Fruit fly (Drosophila melanogaster) whole organism, embryonic: ENCODE measurements around the gene CG32147.
A peak's percentile ranks its signal among the peaks of the same experiment; 100 is the strongest.

Experiments used
- Aef1 ChIP-seq: fragments of 200-800 bp; sonication (Bioruptor generic); IDR thresholded peaks from 3 replicates; pipeline ENCODE4 v1.3.6; 2022; ENCODE audit warnings: missing biosample characterization, missing genetic modification characterization
- Atf6 ChIP-seq: fragments of 200-800 bp; sonication (Bioruptor generic); IDR thresholded peaks from 2 replicates; pipeline ENCODE4 v1.3.6; 2022; ENCODE audit warnings: missing biosample characterization, missing genetic modification characterization
- CG10543 ChIP-seq: fragments of 200-800 bp; sonication (Bioruptor generic); optimal IDR thresholded peaks from 3 replicates; lab custom pipeline; 2017; ENCODE audit warnings: missing biosample characterization, mild to moderate bottlenecking, missing genetic modification characterization, moderate library complexity
- CG11560 ChIP-seq: fragments of 200-800 bp; sonication (Bioruptor generic); IDR thresholded peaks from 3 replicates; pipeline ENCODE4 v1.3.6; 2022; ENCODE audit warnings: missing biosample characterization, missing genetic modification characterization
- CG12155 ChIP-seq: fragments of 200-800 bp; sonication (Bioruptor generic); optimal IDR thresholded peaks from 3 replicates; lab custom pipeline; 2016; ENCODE audit warnings: missing biosample characterization, missing genetic modification characterization
- CG13894 ChIP-seq: fragments of 200-800 bp; sonication (Bioruptor generic); optimal IDR thresholded peaks from 3 replicates; lab custom pipeline; 2018; ENCODE audit warnings: missing biosample characterization, mild to moderate bottlenecking, missing genetic modification characterization, moderate library complexity
- CG1529 ChIP-seq: fragments of 200-800 bp; sonication (Bioruptor generic); optimal IDR thresholded peaks from 3 replicates; lab custom pipeline; 2018; ENCODE audit warnings: missing biosample characterization, missing genetic modification characterization
- CG1603 ChIP-seq: fragments of 200-800 bp; sonication (Bioruptor generic); optimal IDR thresholded peaks from 2 replicates; lab custom pipeline; 2019; ENCODE audit warnings: missing biosample characterization, mild to moderate bottlenecking, missing genetic modification characterization, moderate library complexity
- CG18619 ChIP-seq: fragments of 200-800 bp; sonication (Bioruptor generic); optimal IDR thresholded peaks from 3 replicates; lab custom pipeline; 2017; ENCODE audit warnings: missing biosample characterization, mild to moderate bottlenecking, missing genetic modification characterization
- CG33557 ChIP-seq: fragments of 200-800 bp; sonication (Bioruptor generic); optimal IDR thresholded peaks from 2 replicates; lab custom pipeline; 2019; ENCODE audit warnings: missing biosample characterization, mild to moderate bottlenecking, missing genetic modification characterization, moderate library complexity
- CG3407 ChIP-seq: fragments of 200-800 bp; sonication (Bioruptor generic); optimal IDR thresholded peaks from 2 replicates; lab custom pipeline; 2018; ENCODE audit warnings: missing biosample characterization, mild to moderate bottlenecking, missing genetic modification characterization
- CG34224 ChIP-seq: fragments of 200-800 bp; sonication (Bioruptor generic); IDR thresholded peaks from 3 replicates; pipeline ENCODE4 v1.3.6; 2022; ENCODE audit warnings: missing biosample characterization, missing genetic modification characterization; ENCODE audit not compliant: partially characterized antibody
- CG4820 ChIP-seq: fragments of 200-800 bp; sonication (Bioruptor generic); optimal IDR thresholded peaks from 3 replicates; lab custom pipeline; 2016; ENCODE audit warnings: missing biosample characterization, missing genetic modification characterization
- CG4854 ChIP-seq: fragments of 200-800 bp; sonication (Bioruptor generic); optimal IDR thresholded peaks from 2 replicates; lab custom pipeline; 2016; ENCODE audit warnings: missing biosample characterization, missing genetic modification characterization, inconsistent platforms
- CG7786 ChIP-seq: fragments of 200-800 bp; sonication (Bioruptor generic); optimal IDR thresholded peaks from 2 replicates; lab custom pipeline; 2016; ENCODE audit warnings: missing biosample characterization, missing genetic modification characterization
- CG9609 ChIP-seq: fragments of 200-800 bp; sonication (Bioruptor generic); optimal IDR thresholded peaks from 3 replicates; lab custom pipeline; 2016; ENCODE audit warnings: missing biosample characterization, missing genetic modification characterization
- CG9797 ChIP-seq: fragments of 200-800 bp; sonication (Bioruptor generic); optimal IDR thresholded peaks from 3 replicates; lab custom pipeline; 2018; ENCODE audit warnings: missing biosample characterization, mild to moderate bottlenecking, missing genetic modification characterization
- CkIIα-i1 ChIP-seq: fragments of 200-800 bp; sonication (Bioruptor generic); IDR thresholded peaks from 2 replicates; pipeline ENCODE4 v1.3.6; 2022; ENCODE audit warnings: missing biosample characterization, missing genetic modification characterization
- D19A ChIP-seq: fragments of 200-800 bp; optimal IDR thresholded peaks from 3 replicates; lab custom pipeline; 2019; ENCODE audit warnings: missing biosample characterization, mild to moderate bottlenecking, missing genetic modification characterization, moderate library complexity
- Elba2 ChIP-seq: fragments of 200-800 bp; sonication (Bioruptor generic); optimal IDR thresholded peaks from 3 replicates; lab custom pipeline; 2016; ENCODE audit warnings: missing biosample characterization, missing genetic modification characterization
- Lpt ChIP-seq: fragments of >200 bp; optimal IDR thresholded peaks from 2 replicates; lab custom pipeline; 2018; ENCODE audit warnings: missing biosample characterization, missing genetic modification characterization
- MBD-R2 ChIP-seq: fragments of 200-800 bp; sonication (Bioruptor generic); IDR thresholded peaks from 2 replicates; pipeline ENCODE4 v1.3.6; 2022; ENCODE audit warnings: missing biosample characterization, missing genetic modification characterization
- Mrtf ChIP-seq: fragments of 200-800 bp; sonication (Bioruptor generic); IDR thresholded peaks from 3 replicates; pipeline ENCODE4 v1.3.6; 2022; ENCODE audit warnings: missing biosample characterization, missing genetic modification characterization
- Optix ChIP-seq: fragments of 200-800 bp; sonication (Bioruptor generic); IDR thresholded peaks from 3 replicates; pipeline ENCODE4 v1.3.6; 2022; ENCODE audit warnings: missing biosample characterization, missing genetic modification characterization
- Ptx1 ChIP-seq: fragments of 200-800 bp; sonication (Bioruptor generic); IDR thresholded peaks from 2 replicates; pipeline ENCODE4 v1.3.6; 2022; ENCODE audit warnings: missing biosample characterization, missing genetic modification characterization
- ara ChIP-seq: fragments of 200-800 bp; sonication (Bioruptor generic); IDR thresholded peaks from 2 replicates; pipeline ENCODE4 v1.3.6; 2022; ENCODE audit warnings: missing biosample characterization, missing genetic modification characterization
- ash1 ChIP-seq: fragments of 200-800 bp; sonication (Bioruptor generic); optimal IDR thresholded peaks from 2 replicates; lab custom pipeline; 2018; ENCODE audit warnings: missing biosample characterization, mild to moderate bottlenecking, missing genetic modification characterization
- ato ChIP-seq: fragments of 200-800 bp; sonication (Bioruptor generic); IDR thresholded peaks from 2 replicates; pipeline ENCODE4 v1.3.6; 2022; ENCODE audit warnings: missing biosample characterization, missing genetic modification characterization; ENCODE audit not compliant: partially characterized antibody
- btn ChIP-seq: fragments of 200-800 bp; sonication (Bioruptor generic); optimal IDR thresholded peaks from 2 replicates; lab custom pipeline; 2016; ENCODE audit warnings: missing biosample characterization, missing genetic modification characterization
- cato ChIP-seq: fragments of 200-800 bp; sonication (Bioruptor generic); optimal IDR thresholded peaks from 2 replicates; lab custom pipeline; 2016; ENCODE audit warnings: missing biosample characterization, missing genetic modification characterization, borderline replicate concordance
- crp ChIP-seq, 2 experiments: fragments of 200-800 bp; sonication (Bioruptor generic); optimal IDR thresholded peaks; 2 replicates in 1 of 2; 3 replicates in 1 of 2; lab custom pipeline; 2017; ENCODE audit warnings: missing biosample characterization in 2 of 2, missing genetic modification characterization in 2 of 2, mild to moderate bottlenecking in 1 of 2, moderate library complexity in 1 of 2
- eyg ChIP-seq: fragments of 200-800 bp; sonication (Bioruptor generic); optimal IDR thresholded peaks from 3 replicates; lab custom pipeline; 2016; ENCODE audit warnings: missing biosample characterization, missing genetic modification characterization
- fru ChIP-seq: fragments of >200 bp; optimal IDR thresholded peaks from 2 replicates; lab custom pipeline; 2017
- gce ChIP-seq: fragments of 200-800 bp; sonication (Bioruptor generic); IDR thresholded peaks from 3 replicates; pipeline ENCODE4 v1.3.6; 2022; ENCODE audit warnings: missing biosample characterization, missing genetic modification characterization
- grau ChIP-seq: fragments of 200-800 bp; optimal IDR thresholded peaks from 3 replicates; lab custom pipeline; 2019; ENCODE audit warnings: missing biosample characterization, mild to moderate bottlenecking, missing genetic modification characterization, moderate library complexity
- gsb ChIP-seq: fragments of 200-800 bp; sonication (Bioruptor generic); IDR thresholded peaks from 2 replicates; pipeline ENCODE4 v1.3.6; 2022; ENCODE audit warnings: missing biosample characterization, missing genetic modification characterization
- ham ChIP-seq: fragments of 200-800 bp; sonication (Bioruptor generic); IDR thresholded peaks from 2 replicates; pipeline ENCODE4 v1.3.6; 2022; ENCODE audit warnings: missing biosample characterization, missing genetic modification characterization
- ind ChIP-seq: fragments of 200-800 bp; sonication (Bioruptor generic); optimal IDR thresholded peaks from 3 replicates; lab custom pipeline; 2016; ENCODE audit warnings: missing biosample characterization, missing genetic modification characterization
- kay ChIP-seq: fragments of 200-800 bp; sonication (Bioruptor generic); optimal IDR thresholded peaks from 2 replicates; lab custom pipeline; 2016; ENCODE audit warnings: missing biosample characterization, missing genetic modification characterization
- ken ChIP-seq: fragments of 200-800 bp; sonication (Bioruptor generic); IDR thresholded peaks from 3 replicates; pipeline ENCODE4 v1.3.6; 2022; ENCODE audit warnings: missing biosample characterization, missing genetic modification characterization
- kni ChIP-seq: fragments of 200-800 bp; sonication (Bioruptor generic); optimal IDR thresholded peaks from 3 replicates; lab custom pipeline; 2017; ENCODE audit warnings: mild to moderate bottlenecking, missing biosample characterization, missing genetic modification reagents, missing genetic modification characterization
- knrl ChIP-seq: fragments of 200-800 bp; sonication (Bioruptor generic); IDR thresholded peaks from 3 replicates; pipeline ENCODE4 v1.3.6; 2022; ENCODE audit warnings: missing biosample characterization, missing genetic modification characterization; ENCODE audit not compliant: partially characterized antibody
- lola ChIP-seq, 3 experiments: fragments of >200 bp in 2 of 3; fragments of 200-800 bp in 1 of 3; sonication (Bioruptor generic) in 1 of 3; optimal IDR thresholded peaks; 2 replicates each; lab custom pipeline; 2017 to 2019; ENCODE audit warnings: missing biosample characterization in 3 of 3, missing genetic modification characterization in 3 of 3, mild to moderate bottlenecking in 1 of 3, moderate library complexity in 1 of 3
- nmo ChIP-seq: fragments of 200-800 bp; sonication (Bioruptor generic); optimal IDR thresholded peaks from 2 replicates; lab custom pipeline; 2018; ENCODE audit warnings: missing biosample characterization, mild to moderate bottlenecking, missing genetic modification characterization, moderate library complexity
- sens-2 ChIP-seq: fragments of 200-800 bp; sonication (Bioruptor generic); IDR thresholded peaks from 2 replicates; pipeline ENCODE4 v1.3.6; 2022; ENCODE audit warnings: missing biosample characterization, missing genetic modification characterization
- sima ChIP-seq: fragments of 200-800 bp; sonication (Bioruptor generic); optimal IDR thresholded peaks from 2 replicates; lab custom pipeline; 2016; ENCODE audit warnings: missing biosample characterization, missing genetic modification characterization
- tap ChIP-seq: fragments of 200-800 bp; optimal IDR thresholded peaks from 3 replicates; lab custom pipeline; 2019; ENCODE audit warnings: missing biosample characterization, mild to moderate bottlenecking, missing genetic modification characterization, moderate library complexity
- tio ChIP-seq: fragments of 200-800 bp; sonication (Bioruptor generic); optimal IDR thresholded peaks from 2 replicates; lab custom pipeline; 2017; ENCODE audit warnings: missing biosample characterization, missing genetic modification characterization, inconsistent platforms
- usp ChIP-seq: fragments of >200 bp; optimal IDR thresholded peaks from 2 replicates; lab custom pipeline; 2017; ENCODE audit warnings: missing biosample characterization, missing genetic modification characterization
- z ChIP-seq: fragments of 200-800 bp; sonication (Bioruptor generic); IDR thresholded peaks from 3 replicates; pipeline ENCODE4 v1.3.6; 2022; ENCODE audit warnings: missing biosample characterization, missing genetic modification characterization
- zfh2 ChIP-seq: fragments of 200-800 bp; sonication (Bioruptor generic); optimal IDR thresholded peaks from 2 replicates; lab custom pipeline; 2016; ENCODE audit warnings: missing biosample characterization, missing genetic modification characterization

The CG32147 gene

dm6 chr3L:15107776-15108379, 36.0 kb downstream of the CG32147 start (continued):
- TF ChIP-seq Ptx1 (GFP tag; lab: Robert Waterston, UW) (peak; percentile 45; the same call in 1 of the 2 replicates), CG13894 (tag; lab: Kevin White, UChicago) (no peak), kni (GFP tag; lab: Kevin White, UChicago) (peak; percentile 13), Aef1 (no peak), zfh2 (GFP tag; lab: Kevin White, UChicago) (no peak), eyg (no peak), CG9797 (GFP tag; lab: Kevin White, UChicago) (no peak), ara (GFP tag; lab: Robert Waterston, UW) (no peak), tap (tag; lab: Kevin White, UChicago) (peak; percentile 32), fru (no peak), usp (GFP tag; lab: Kevin White, UChicago) (no peak), ato (GFP tag; lab: Robert Waterston, UW) (no peak), MBD-R2 (GFP tag; lab: Robert Waterston, UW) (no peak), Lpt (GFP tag; lab: Kevin White, UChicago) (no peak), tio (peak; percentile 56), crp (GFP tag; optimal IDR thresholded peaks at IDR 0.05; lab: Kevin White, UChicago) (peak in 1 of 2 experiments; percentile 7), knrl (GFP tag; lab: Robert Waterston, UW) (no peak), kay (GFP tag; lab: Kevin White, UChicago) (no peak), CG18619 (GFP tag; lab: Kevin White, UChicago) (peak; percentile 20), CG3407 (peak; percentile 52), CkIIα-i1 (no peak), CG4854 (no peak), D19A (tag; lab: Kevin White, UChicago) (peak; percentile 62), Mrtf (no peak), grau (tag; lab: Kevin White, UChicago) (peak; percentile 49), ash1 (no peak), CG1529 (GFP tag; lab: Kevin White, UChicago) (peak; percentile 58), ham (GFP tag; lab: Robert Waterston, UW) (no peak), nmo (peak; percentile 80), CG34224 (GFP tag; lab: Robert Waterston, UW) (no peak), CG9609 (GFP tag; lab: Kevin White, UChicago) (no peak), Elba2 (no peak), lola (GFP tag; optimal IDR thresholded peaks at IDR 0.05; lab: Kevin White, UChicago) (peak in 1 of 3 experiments; percentile 80), btn (GFP tag; lab: Kevin White, UChicago) (no peak), sens-2 (GFP tag; lab: Robert Waterston, UW) (no peak), cato (GFP tag; lab: Kevin White, UChicago) (no peak), ind (GFP tag; lab: Kevin White, UChicago) (peak; percentile 19), CG4820 (GFP tag; lab: Kevin White, UChicago) (peak; percentile 18), sima (GFP tag; lab: Kevin White, UChicago) (no peak), CG10543 (GFP tag; lab: Kevin White, UChicago) (no peak), CG11560 (tag; lab: Robert Waterston, UW) (0 out of 3 replicates have a peak, but pooled peaks have one; percentile 10), gce (GFP tag; lab: Robert Waterston, UW) (no peak), ken (GFP tag; lab: Robert Waterston, UW) (no peak), CG7786 (GFP tag; lab: Kevin White, UChicago) (no peak), z (GFP tag; lab: Robert Waterston, UW) (no peak), CG33557 (GFP tag; lab: Kevin White, UChicago) (peak; percentile 70), CG1603 (no peak), Optix (GFP tag; lab: Robert Waterston, UW) (no peak), Atf6 (GFP tag; lab: Robert Waterston, UW) (no peak), gsb (GFP tag; lab: Robert Waterston, UW) (no peak), CG12155 (GFP tag; lab: Kevin White, UChicago) (peak; percentile 25)
